Fruit fly (Drosophila melanogaster): Measurements from ENCODE around the gene CG4751.
A peak's percentile ranks its signal among the peaks of the same experiment; 100 is the strongest.

The CG4751 gene

DNA sequence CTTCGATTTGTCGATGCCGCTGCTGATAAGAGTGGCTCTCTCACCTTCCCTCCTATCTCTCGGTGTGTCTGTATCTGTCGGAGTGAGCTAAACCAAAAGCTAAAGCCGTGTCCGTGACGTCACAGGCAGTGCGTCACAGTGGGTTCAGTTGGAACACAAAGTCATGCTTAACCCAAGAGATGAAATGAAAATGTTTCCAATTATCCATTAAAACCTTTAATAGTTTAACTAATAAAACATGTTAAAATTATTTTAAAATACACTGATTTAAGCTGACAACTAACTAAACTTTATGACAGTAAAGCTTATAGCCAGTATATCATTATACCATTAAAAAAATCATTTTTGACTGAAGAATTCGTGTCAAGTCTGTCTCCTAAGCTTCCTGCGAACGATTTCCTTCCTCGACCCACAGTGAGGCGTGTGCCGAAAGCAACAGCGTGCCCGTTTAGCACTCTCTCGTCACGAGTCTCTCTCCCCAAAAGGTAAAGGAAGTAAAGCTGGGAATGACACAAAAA, 17.5 kb upstream of the CG4751 start, which contains the start of gene Idua (continued):
- peak; percentile 66 for TF ChIP-seq CG18619 (GFP tag; optimal IDR thresholded peaks at IDR 0.05)
- no peak for TF ChIP-seq yki (optimal IDR thresholded peaks at IDR 0.05)
- peak; percentile 81 for TF ChIP-seq CG8924 (tag; optimal IDR thresholded peaks at IDR 0.05)
- no peak for TF ChIP-seq CG1832 (GFP tag; optimal IDR thresholded peaks at IDR 0.05)
- TF ChIP-seq CG11560 (tag; IDR thresholded peaks at IDR 0.05): no peak
- no peak for TF ChIP-seq pum (GFP tag; optimal IDR thresholded peaks at IDR 0.05)
- TF ChIP-seq CG3847 (GFP tag; IDR thresholded peaks at IDR 0.05): peak; percentile 53
- TF ChIP-seq CG17829 (tag; optimal IDR thresholded peaks at IDR 0.05): peak; percentile 58
- TF ChIP-seq Dip3 (GFP tag; optimal IDR thresholded peaks at IDR 0.05): peak; percentile 57
- 0 out of 3 replicates have a peak, but pooled peaks have one; percentile 29 for TF ChIP-seq CG2889 (GFP tag; IDR thresholded peaks at IDR 0.05)
- TF ChIP-seq pita (GFP tag; optimal IDR thresholded peaks at IDR 0.05): no peak
- TF ChIP-seq pho (GFP tag; optimal IDR thresholded peaks at IDR 0.05): peak; percentile 28
- peak; percentile 15 for TF ChIP-seq CG8944 (GFP tag; optimal IDR thresholded peaks at IDR 0.05)
- peak; percentile 77 for TF ChIP-seq CG30403 (GFP tag; optimal IDR thresholded peaks at IDR 0.05)
- peak; percentile 71 for TF ChIP-seq fd96Cb (tag; optimal IDR thresholded peaks at IDR 0.05)
- TF ChIP-seq kay (GFP tag; optimal IDR thresholded peaks at IDR 0.05): peak; percentile 17
- TF ChIP-seq tin (GFP tag; optimal IDR thresholded peaks at IDR 0.05): peak; percentile 68
- peak; percentile 78 for TF ChIP-seq Oli (tag; optimal IDR thresholded peaks at IDR 0.05)
- no peak for TF ChIP-seq CG1024 (GFP tag; IDR thresholded peaks at IDR 0.05)
- TF ChIP-seq CG17359 (tag; optimal IDR thresholded peaks at IDR 0.05): peak; percentile 69
- no peak for TF ChIP-seq sc (optimal IDR thresholded peaks at IDR 0.05)
- peak; percentile 17 for TF ChIP-seq sc (GFP tag; optimal IDR thresholded peaks at IDR 0.05)
- no peak for TF ChIP-seq Dfd (GFP tag; optimal IDR thresholded peaks at IDR 0.05)
- TF ChIP-seq nmo (GFP tag; optimal IDR thresholded peaks at IDR 0.05): peak; percentile 77
- TF ChIP-seq odd (GFP tag; optimal IDR thresholded peaks at IDR 0.05): peak; percentile 80
- no peak for TF ChIP-seq Optix (GFP tag; IDR thresholded peaks at IDR 0.05)
- TF ChIP-seq fd102C (GFP tag; optimal IDR thresholded peaks at IDR 0.05): no peak
- no peak for TF ChIP-seq CG1603 (tag; optimal IDR thresholded peaks at IDR 0.05)
- peak; percentile 40 for TF ChIP-seq Fer2 (tag; optimal IDR thresholded peaks at IDR 0.05)
- TF ChIP-seq gcm (GFP tag; optimal IDR thresholded peaks at IDR 0.05): no peak
- peak in 1 of 2 experiments; percentile 8 for TF ChIP-seq crp (GFP tag; optimal IDR thresholded peaks at IDR 0.05)
- TF ChIP-seq dm (GFP tag; optimal IDR thresholded peaks at IDR 0.05): no peak
- TF ChIP-seq CG13624 (GFP tag; optimal IDR thresholded peaks at IDR 0.05): no peak
- no peak for TF ChIP-seq pan (optimal IDR thresholded peaks at IDR 0.05)
- TF ChIP-seq pan (GFP tag; optimal IDR thresholded peaks at IDR 0.05 in 1 of 2, IDR thresholded peaks at IDR 0.05 in 1 of 2): peak in 1 of 2 experiments; percentile 72
- no peak for TF ChIP-seq slp2 (GFP tag; optimal IDR thresholded peaks at IDR 0.05)
- no peak for TF ChIP-seq CG13123 (GFP tag; optimal IDR thresholded peaks at IDR 0.05)
- 0 out of 2 replicates have a peak, but pooled peaks have one; percentile 5 for TF ChIP-seq Oaz (GFP tag; IDR thresholded peaks at IDR 0.05)
- no peak for TF ChIP-seq zf30C (GFP tag; optimal IDR thresholded peaks at IDR 0.05)
- no peak for TF ChIP-seq CG10321 (GFP tag; IDR thresholded peaks at IDR 0.05)
- no peak for TF ChIP-seq lov (optimal IDR thresholded peaks at IDR 0.05)
- TF ChIP-seq lov (GFP tag; IDR thresholded peaks at IDR 0.05): no peak
- no peak for TF ChIP-seq Ets97D (GFP tag; optimal IDR thresholded peaks at IDR 0.05)
- TF ChIP-seq cg (GFP tag; optimal IDR thresholded peaks at IDR 0.05): no peak
- TF ChIP-seq CG18764 (GFP tag; optimal IDR thresholded peaks at IDR 0.05): no peak
- TF ChIP-seq gfzf (GFP tag; optimal IDR thresholded peaks at IDR 0.05): no peak
- TF ChIP-seq CG3407 (GFP tag; optimal IDR thresholded peaks at IDR 0.05): peak; percentile 35
- TF ChIP-seq Fer3 (tag; optimal IDR thresholded peaks at IDR 0.05): peak; percentile 53
- no peak for TF ChIP-seq dimm (GFP tag; IDR thresholded peaks at IDR 0.05)
- peak; percentile 93 for TF ChIP-seq Meics (GFP tag; optimal IDR thresholded peaks at IDR 0.05)
- no peak for TF ChIP-seq Sry-δ (GFP tag; optimal IDR thresholded peaks at IDR 0.05)
- TF ChIP-seq toy (GFP tag; IDR thresholded peaks at IDR 0.05): no peak

Data from whole organism, embryonic.